Fruit fly (Drosophila melanogaster) whole organism, embryonic: ENCODE data around the gene CG6470.

Experiments
- ATbp ChIP-seq: fragments of 200-800 bp; sonication (Bioruptor generic); optimal IDR thresholded peaks from 2 replicates; lab custom pipeline; 2017; ENCODE audit warnings: missing biosample characterization, mild to moderate bottlenecking, missing genetic modification characterization, missing genetic modification reagents
- Asciz ChIP-seq: fragments of 200-800 bp; sonication (Bioruptor generic); optimal IDR thresholded peaks from 2 replicates; lab custom pipeline; 2017; ENCODE audit warnings: missing biosample characterization, mild to moderate bottlenecking, missing genetic modification characterization, missing genetic modification reagents
- CG10366 ChIP-seq: fragments of 200-800 bp; sonication (Bioruptor generic); IDR thresholded peaks from 2 replicates; pipeline ENCODE4 v1.3.6; 2022; ENCODE audit warnings: missing biosample characterization, missing genetic modification characterization
- CG10979 ChIP-seq: fragments of 200-800 bp; sonication (Bioruptor generic); optimal IDR thresholded peaks from 2 replicates; lab custom pipeline; 2018; ENCODE audit warnings: missing biosample characterization, mild to moderate bottlenecking, missing genetic modification characterization, moderate library complexity
- CG11456 ChIP-seq: fragments of 200-800 bp; sonication (Bioruptor generic); IDR thresholded peaks from 3 replicates; pipeline ENCODE4 v1.3.6; 2022; ENCODE audit warnings: missing biosample characterization, missing genetic modification characterization
- CG12071 ChIP-seq: fragments of 200-800 bp; sonication (Bioruptor generic); optimal IDR thresholded peaks from 3 replicates; lab custom pipeline; 2018; ENCODE audit warnings: missing biosample characterization, mild to moderate bottlenecking, missing genetic modification characterization
- CG12659 ChIP-seq: fragments of 200-800 bp; sonication (Bioruptor generic); optimal IDR thresholded peaks from 3 replicates; lab custom pipeline; 2017; ENCODE audit warnings: mild to moderate bottlenecking, missing biosample characterization, missing genetic modification reagents, missing genetic modification characterization
- CG13624 ChIP-seq: fragments of 200-800 bp; sonication (Bioruptor generic); optimal IDR thresholded peaks from 2 replicates; lab custom pipeline; 2016; ENCODE audit warnings: missing biosample characterization, missing genetic modification characterization
- CG13894 ChIP-seq: fragments of 200-800 bp; sonication (Bioruptor generic); optimal IDR thresholded peaks from 3 replicates; lab custom pipeline; 2018; ENCODE audit warnings: missing biosample characterization, mild to moderate bottlenecking, missing genetic modification characterization, moderate library complexity
- CG14014 ChIP-seq: fragments of 200-800 bp; sonication (Bioruptor generic); IDR thresholded peaks from 2 replicates; pipeline ENCODE4 v1.3.6; 2022; ENCODE audit warnings: missing biosample characterization, missing genetic modification characterization
- CG1529 ChIP-seq: fragments of 200-800 bp; sonication (Bioruptor generic); optimal IDR thresholded peaks from 3 replicates; lab custom pipeline; 2018; ENCODE audit warnings: missing biosample characterization, missing genetic modification characterization
- CG15479 ChIP-seq: fragments of 200-800 bp; sonication (Bioruptor generic); optimal IDR thresholded peaks from 3 replicates; lab custom pipeline; 2019; ENCODE audit warnings: missing biosample characterization, mild to moderate bottlenecking, missing genetic modification characterization, moderate library complexity
- CG18476 ChIP-seq: fragments of 200-800 bp; sonication (Bioruptor generic); optimal IDR thresholded peaks from 2 replicates; lab custom pipeline; 2016; ENCODE audit warnings: missing biosample characterization, mild to moderate bottlenecking, missing genetic modification characterization
- CG2202 ChIP-seq: fragments of 200-800 bp; sonication (Bioruptor generic); optimal IDR thresholded peaks from 2 replicates; lab custom pipeline; 2018; ENCODE audit warnings: missing biosample characterization, mild to moderate bottlenecking, missing genetic modification characterization
- CG2712 ChIP-seq: fragments of 200-800 bp; optimal IDR thresholded peaks from 3 replicates; lab custom pipeline; 2019; ENCODE audit warnings: missing biosample characterization, mild to moderate bottlenecking, missing genetic modification characterization, moderate library complexity
- CG3065 ChIP-seq: fragments of 200-800 bp; sonication (Bioruptor generic); optimal IDR thresholded peaks from 2 replicates; lab custom pipeline; 2016; ENCODE audit warnings: missing biosample characterization, missing genetic modification characterization
- CG31224 ChIP-seq: fragments of 200-800 bp; sonication (Bioruptor generic); IDR thresholded peaks from 2 replicates; pipeline ENCODE4 v1.3.6; 2022; ENCODE audit warnings: missing biosample characterization, missing genetic modification characterization
- CG32767 ChIP-seq: fragments of 200-800 bp; sonication (Bioruptor generic); IDR thresholded peaks from 2 replicates; pipeline ENCODE4 v1.3.6; 2022; ENCODE audit warnings: missing biosample characterization, missing genetic modification characterization
- CG4328 ChIP-seq: fragments of 200-800 bp; sonication (Bioruptor generic); optimal IDR thresholded peaks from 3 replicates; lab custom pipeline; 2017; ENCODE audit warnings: missing biosample characterization, missing genetic modification reagents, missing genetic modification characterization
- CG6254 ChIP-seq: fragments of 200-800 bp; sonication (Bioruptor generic); optimal IDR thresholded peaks from 3 replicates; lab custom pipeline; 2017; ENCODE audit warnings: mild to moderate bottlenecking, missing biosample characterization, missing genetic modification reagents, missing genetic modification characterization
- CG6272 ChIP-seq: fragments of 200-800 bp; sonication (Bioruptor generic); IDR thresholded peaks from 2 replicates; pipeline ENCODE4 v1.3.6; 2022; ENCODE audit warnings: missing biosample characterization, missing genetic modification characterization
- CG7839 ChIP-seq: fragments of 200-800 bp; sonication (Bioruptor generic); optimal IDR thresholded peaks from 3 replicates; lab custom pipeline; 2018; ENCODE audit warnings: missing biosample characterization, mild to moderate bottlenecking, missing genetic modification characterization, moderate library complexity
- CG8388 ChIP-seq: fragments of 200-800 bp; sonication (Bioruptor generic); optimal IDR thresholded peaks from 2 replicates; lab custom pipeline; 2019; ENCODE audit warnings: missing biosample characterization, mild to moderate bottlenecking, missing genetic modification characterization, moderate library complexity
- CG9437 ChIP-seq: fragments of 200-800 bp; sonication (Bioruptor generic); optimal IDR thresholded peaks from 2 replicates; lab custom pipeline; 2018; ENCODE audit warnings: missing biosample characterization, mild to moderate bottlenecking, missing genetic modification characterization
- CG9797 ChIP-seq: fragments of 200-800 bp; sonication (Bioruptor generic); optimal IDR thresholded peaks from 3 replicates; lab custom pipeline; 2018; ENCODE audit warnings: missing biosample characterization, mild to moderate bottlenecking, missing genetic modification characterization
- Dll ChIP-seq: fragments of 200-800 bp; sonication (Bioruptor generic); IDR thresholded peaks from 4 replicates; pipeline ENCODE4 v1.3.6; 2022; ENCODE audit warnings: missing biosample characterization, missing genetic modification characterization; ENCODE audit not compliant: partially characterized antibody
- Ets65A ChIP-seq: fragments of 200-800 bp; sonication (Bioruptor generic); peaks from one replicate; lab custom pipeline; 2016; ENCODE audit warnings: missing biosample characterization, missing genetic modification characterization
- Ets97D ChIP-seq: fragments of 200-800 bp; sonication (Bioruptor generic); optimal IDR thresholded peaks from 3 replicates; lab custom pipeline; 2016; ENCODE audit warnings: missing biosample characterization, missing genetic modification characterization
- Fer1 ChIP-seq: fragments of 200-800 bp; sonication (Bioruptor generic); optimal IDR thresholded peaks from 2 replicates; lab custom pipeline; 2017; ENCODE audit warnings: missing biosample characterization, mild to moderate bottlenecking, missing genetic modification characterization
- NK7.1 ChIP-seq: fragments of 200-800 bp; sonication (Bioruptor generic); optimal IDR thresholded peaks from 3 replicates; lab custom pipeline; 2016; ENCODE audit warnings: missing biosample characterization, missing genetic modification characterization
- Oaz ChIP-seq: fragments of 200-800 bp; sonication (Bioruptor generic); IDR thresholded peaks from 2 replicates; pipeline ENCODE4 v1.3.6; 2022; ENCODE audit warnings: missing biosample characterization, missing genetic modification characterization
- Rfx ChIP-seq: fragments of 200-800 bp; sonication (Bioruptor generic); IDR thresholded peaks from 2 replicates; pipeline ENCODE4 v1.3.6; 2022; ENCODE audit warnings: missing biosample characterization, missing genetic modification characterization
- Scr ChIP-seq: fragments of 200-800 bp; sonication (Bioruptor generic); IDR thresholded peaks from 2 replicates; pipeline ENCODE4 v1.3.6; 2022; ENCODE audit warnings: missing biosample characterization, missing genetic modification characterization; ENCODE audit not compliant: partially characterized antibody
- Side ChIP-seq: fragments of 200-800 bp; sonication (Bioruptor generic); optimal IDR thresholded peaks from 2 replicates; lab custom pipeline; 2016; ENCODE audit warnings: missing biosample characterization, missing genetic modification characterization
- Sox100B ChIP-seq: fragments of 200-800 bp; sonication (Bioruptor generic); optimal IDR thresholded peaks from 3 replicates; lab custom pipeline; 2018; ENCODE audit warnings: missing biosample characterization, mild to moderate bottlenecking, missing genetic modification characterization
- Sox102F ChIP-seq: fragments of 200-800 bp; sonication (Bioruptor generic); optimal IDR thresholded peaks from 2 replicates; lab custom pipeline; 2018; ENCODE audit warnings: missing biosample characterization, mild to moderate bottlenecking, missing genetic modification characterization, moderate library complexity
- Spps ChIP-seq: fragments of 200-800 bp; sonication (Bioruptor generic); optimal IDR thresholded peaks from 2 replicates; lab custom pipeline; 2018; ENCODE audit warnings: missing biosample characterization, mild to moderate bottlenecking, missing genetic modification characterization
- Taf1 ChIP-seq: fragments of 200-800 bp; sonication (Bioruptor generic); IDR thresholded peaks from 2 replicates; pipeline ENCODE4 v1.3.6; 2022; ENCODE audit warnings: missing biosample characterization, missing genetic modification characterization
- amos ChIP-seq: fragments of 200-800 bp; sonication (Bioruptor generic); IDR thresholded peaks from 2 replicates; pipeline ENCODE4 v1.3.6; 2022; ENCODE audit warnings: missing biosample characterization, missing genetic modification characterization; ENCODE audit not compliant: partially characterized antibody
- br ChIP-seq: fragments of >200 bp; optimal IDR thresholded peaks from 2 replicates; lab custom pipeline; 2017
- gsb ChIP-seq: fragments of 200-800 bp; sonication (Bioruptor generic); IDR thresholded peaks from 2 replicates; pipeline ENCODE4 v1.3.6; 2022; ENCODE audit warnings: missing biosample characterization, missing genetic modification characterization
- gsb-n ChIP-seq: fragments of 200-800 bp; sonication (Bioruptor generic); optimal IDR thresholded peaks from 3 replicates; lab custom pipeline; 2018; ENCODE audit warnings: missing biosample characterization, mild to moderate bottlenecking, missing genetic modification characterization
- ham ChIP-seq: fragments of 200-800 bp; sonication (Bioruptor generic); IDR thresholded peaks from 2 replicates; pipeline ENCODE4 v1.3.6; 2022; ENCODE audit warnings: missing biosample characterization, missing genetic modification characterization
- insv ChIP-seq, 2 experiments: fragments of 200-800 bp; sonication (Bioruptor generic); optimal IDR thresholded peaks; 3 replicates each; lab custom pipeline; 2016 to 2018; ENCODE audit warnings: missing biosample characterization in 2 of 2, missing genetic modification characterization in 2 of 2
- jing ChIP-seq: fragments of 200-800 bp; sonication (Bioruptor generic); optimal IDR thresholded peaks from 2 replicates; lab custom pipeline; 2018; ENCODE audit warnings: missing biosample characterization, mild to moderate bottlenecking, missing genetic modification characterization
- nerfin-1 ChIP-seq: fragments of 200-800 bp; sonication (Bioruptor generic); optimal IDR thresholded peaks from 3 replicates; lab custom pipeline; 2019; ENCODE audit warnings: missing biosample characterization, mild to moderate bottlenecking, missing genetic modification characterization, moderate library complexity
- p53 ChIP-seq: fragments of 200-800 bp; sonication (Bioruptor generic); optimal IDR thresholded peaks from 2 replicates; lab custom pipeline; 2016; ENCODE audit warnings: missing biosample characterization, missing genetic modification characterization
- slp2 ChIP-seq: fragments of 200-800 bp; sonication (Bioruptor generic); optimal IDR thresholded peaks from 2 replicates; lab custom pipeline; 2016; ENCODE audit warnings: missing biosample characterization, missing genetic modification characterization
- sob ChIP-seq: fragments of 200-800 bp; sonication (Bioruptor generic); IDR thresholded peaks from 2 replicates; pipeline ENCODE4 v1.3.6; 2022; ENCODE audit warnings: missing biosample characterization, missing genetic modification characterization
- twi ChIP-seq: fragments of 200-800 bp; optimal IDR thresholded peaks from 2 replicates; lab custom pipeline; 2019; ENCODE audit warnings: missing biosample characterization, mild to moderate bottlenecking, missing genetic modification characterization, moderate library complexity

The CG6470 gene

DNA sequence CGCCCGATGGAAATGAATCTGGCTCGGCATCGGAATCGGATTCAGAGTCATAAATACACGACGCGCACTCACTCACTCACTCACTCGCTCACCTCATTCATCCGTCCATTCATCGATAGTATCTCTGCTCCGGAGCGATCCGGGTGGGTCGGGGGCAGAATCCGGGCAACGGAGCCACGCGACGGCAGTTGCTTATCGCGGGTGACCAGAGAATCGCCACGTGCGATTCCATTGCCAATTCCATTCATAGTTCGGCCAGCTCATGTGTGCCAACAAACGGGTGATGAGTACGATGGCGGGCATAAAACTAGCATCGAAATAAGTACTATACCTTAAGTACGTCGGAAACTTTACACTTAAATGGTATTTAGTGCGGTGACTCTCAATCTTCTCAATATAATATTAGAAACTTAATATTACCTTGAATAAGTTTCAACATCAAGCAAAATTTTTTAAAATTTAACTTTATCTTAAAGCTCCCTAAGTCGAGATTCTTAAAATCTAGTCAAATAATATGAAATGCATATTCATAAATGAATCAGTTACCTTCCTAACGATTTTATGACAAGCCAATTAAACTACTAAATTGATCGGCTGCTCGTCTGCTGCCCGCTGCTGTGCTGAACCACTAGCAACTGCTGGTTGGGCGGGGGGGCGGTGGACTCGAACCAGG, 10.1 kb upstream of the CG6470 start (continued):
- no peak for TF ChIP-seq CG6272 (GFP tag; lab: Robert Waterston, UW)
- TF ChIP-seq gsb (GFP tag; lab: Robert Waterston, UW): no peak
- no peak for TF ChIP-seq CG1529
- peak; percentile 54 for TF ChIP-seq Fer1
- no peak for TF ChIP-seq CG9797 (GFP tag; lab: Kevin White, UChicago)
- TF ChIP-seq Spps (tag; lab: Kevin White, UChicago): peak; percentile 44
- TF ChIP-seq Side: no peak
- no peak for TF ChIP-seq jing
- TF ChIP-seq CG13624 (GFP tag; lab: Kevin White, UChicago): no peak
- TF ChIP-seq CG14014 (GFP tag; lab: Robert Waterston, UW): no peak
- peak; percentile 50 for TF ChIP-seq CG6254 (GFP tag; lab: Kevin White, UChicago)
- no peak for TF ChIP-seq br (lab: Kevin White, UChicago)
- TF ChIP-seq Taf1 (GFP tag; lab: Robert Waterston, UW): no peak
- no peak for TF ChIP-seq CG12071 (GFP tag; lab: Kevin White, UChicago)
- TF ChIP-seq CG31224 (GFP tag; lab: Robert Waterston, UW): no peak
- TF ChIP-seq Rfx (GFP tag; lab: Robert Waterston, UW): no peak
- TF ChIP-seq sob (GFP tag; lab: Robert Waterston, UW): no peak
- peak; percentile 42 for TF ChIP-seq CG9437 (GFP tag; lab: Kevin White, UChicago)
- TF ChIP-seq insv (GFP tag; optimal IDR thresholded peaks at IDR 0.05; lab: Kevin White, UChicago): no peak
- TF ChIP-seq CG13894 (tag; lab: Kevin White, UChicago): no peak
- peak; percentile 48 for TF ChIP-seq CG8388 (GFP tag; lab: Kevin White, UChicago)
- TF ChIP-seq slp2: no peak
- TF ChIP-seq Dll: no peak
- TF ChIP-seq CG12659 (GFP tag; lab: Kevin White, UChicago): peak; percentile 22
- peak; percentile 10 for TF ChIP-seq CG18476 (GFP tag; lab: Kevin White, UChicago)
- TF ChIP-seq NK7.1 (GFP tag; lab: Kevin White, UChicago): no peak
- peak; percentile 67 for TF ChIP-seq Sox100B (GFP tag; lab: Kevin White, UChicago)
- TF ChIP-seq Scr (GFP tag; lab: Robert Waterston, UW): no peak
- TF ChIP-seq Sox102F (GFP tag; lab: Kevin White, UChicago): peak; percentile 26
- TF ChIP-seq CG10979 (tag; lab: Kevin White, UChicago): peak; percentile 79
- no peak for TF ChIP-seq Oaz (GFP tag; lab: Robert Waterston, UW)
- TF ChIP-seq CG11456: peak; percentile 10; the same call in 1 of the 3 replicates
- TF ChIP-seq amos (GFP tag; lab: Robert Waterston, UW): no peak
- TF ChIP-seq p53: no peak
- peak; percentile 77 for TF ChIP-seq CG2712 (tag; lab: Kevin White, UChicago)
- TF ChIP-seq CG7839 (tag; lab: Kevin White, UChicago): peak; percentile 53
- no peak for TF ChIP-seq nerfin-1 (tag; lab: Kevin White, UChicago)
- TF ChIP-seq CG15479 (GFP tag; lab: Kevin White, UChicago): no peak
- 0 out of 2 replicates have a peak, but pooled peaks have one; percentile 11 for TF ChIP-seq CG32767 (GFP tag; lab: Robert Waterston, UW)
- peak; percentile 6 for TF ChIP-seq gsb-n (tag; lab: Kevin White, UChicago)
- peak; percentile 28 for TF ChIP-seq ATbp (GFP tag; lab: Kevin White, UChicago)
- TF ChIP-seq CG10366: no peak; the same call in 1 of the 2 replicates
- TF ChIP-seq CG4328 (GFP tag; lab: Kevin White, UChicago): no peak
- no peak for TF ChIP-seq CG3065 (GFP tag; lab: Kevin White, UChicago)
- TF ChIP-seq Ets65A (GFP tag; lab: Kevin White, UChicago): peak; percentile 89
- TF ChIP-seq Asciz (GFP tag; lab: Kevin White, UChicago): peak; percentile 55
- TF ChIP-seq CG2202 (tag; lab: Kevin White, UChicago): no peak
- no peak for TF ChIP-seq ham (GFP tag; lab: Robert Waterston, UW)
- no peak for TF ChIP-seq twi (tag; lab: Kevin White, UChicago)
- no peak for TF ChIP-seq Ets97D
